Worm (Caenorhabditis elegans) whole organism, mixed stage, embryonic: ENCODE measurements around the gene C55A6.10.

ENCODE experiments used
- M03D4.4 ChIP-seq: sonication (generic microtip); optimal IDR thresholded peaks from 2 replicates; lab custom pipeline; 2017; ENCODE audit warnings: mild to moderate bottlenecking, missing genetic modification characterization, missing compliant biosample characterization
- bed-3 ChIP-seq: fragments of 200-800 bp; sonication (Bioruptor generic); optimal IDR thresholded peaks from 3 replicates; lab custom pipeline; 2018; ENCODE audit warnings: mild to moderate bottlenecking, missing genetic modification characterization, moderate library complexity, missing compliant biosample characterization
- ceh-39 ChIP-seq: fragments of 150-350 bp; optimal IDR thresholded peaks from 2 replicates; lab custom pipeline; 2014; ENCODE audit warnings: missing biosample characterization, missing genetic modification characterization
- ceh-43 ChIP-seq: fragments of 200-800 bp; sonication (Bioruptor generic); optimal IDR thresholded peaks from 2 replicates; lab custom pipeline; 2018; ENCODE audit warnings: mild to moderate bottlenecking, missing genetic modification characterization, moderate library complexity, missing compliant biosample characterization
- ceh-83 ChIP-seq: fragments of 200-800 bp; sonication (Bioruptor generic); optimal IDR thresholded peaks from 2 replicates; lab custom pipeline; 2018; ENCODE audit warnings: mild to moderate bottlenecking, missing genetic modification characterization, missing compliant biosample characterization
- ces-1 ChIP-seq: fragments of 150-350 bp; optimal IDR thresholded peaks from 2 replicates; lab custom pipeline; 2014; ENCODE audit warnings: missing biosample characterization, missing genetic modification reagents, missing genetic modification characterization
- cnd-1 ChIP-seq: fragments of 200-800 bp; sonication (Bioruptor generic); optimal IDR thresholded peaks from 2 replicates; lab custom pipeline; 2018; ENCODE audit warnings: mild to moderate bottlenecking, missing genetic modification characterization, missing compliant biosample characterization
- drap-1 ChIP-seq: fragments of 200-800 bp; sonication (Bioruptor generic); optimal IDR thresholded peaks from 3 replicates; lab custom pipeline; 2018; ENCODE audit warnings: mild to moderate bottlenecking, missing genetic modification characterization, missing compliant biosample characterization
- elt-1 ChIP-seq: sonication (generic microtip); optimal IDR thresholded peaks from 2 replicates; lab custom pipeline; 2017; ENCODE audit warnings: missing genetic modification characterization, mild to moderate bottlenecking, missing compliant biosample characterization, antibody characterized with exemption, moderate library complexity, borderline replicate concordance; ENCODE audit not compliant: insufficient read depth
- elt-3 ChIP-seq: fragments of 150-350 bp; optimal IDR thresholded peaks from 2 replicates; lab custom pipeline; 2014; ENCODE audit warnings: missing biosample characterization, missing genetic modification characterization
- flh-1 ChIP-seq: fragments of 200-800 bp; sonication (Bioruptor generic); optimal IDR thresholded peaks from 2 replicates; lab custom pipeline; 2018; ENCODE audit warnings: mild to moderate bottlenecking, missing genetic modification characterization, moderate library complexity, missing compliant biosample characterization
- ham-2 ChIP-seq: fragments of 200-800 bp; sonication (Bioruptor generic); optimal IDR thresholded peaks from 2 replicates; lab custom pipeline; 2018; ENCODE audit warnings: mild to moderate bottlenecking, missing genetic modification characterization, missing compliant biosample characterization
- hlh-1 ChIP-seq: fragments of 150-350 bp; optimal IDR thresholded peaks from 2 replicates; lab custom pipeline; 2014; ENCODE audit warnings: missing biosample characterization, missing genetic modification reagents, missing genetic modification characterization
- lin-13 ChIP-seq: fragments of 150-350 bp; optimal IDR thresholded peaks from 2 replicates; lab custom pipeline; 2014; ENCODE audit warnings: missing biosample characterization, missing genetic modification characterization
- lin-32 ChIP-seq: fragments of 200-800 bp; sonication (Bioruptor generic); optimal IDR thresholded peaks from 2 replicates; lab custom pipeline; 2018; ENCODE audit warnings: mild to moderate bottlenecking, missing genetic modification characterization, missing compliant biosample characterization
- lsy-2 ChIP-seq: fragments of 150-350 bp; optimal IDR thresholded peaks from 2 replicates; lab custom pipeline; 2014; ENCODE audit warnings: missing biosample characterization, missing genetic modification characterization
- mab-5 ChIP-seq: fragments of 150-350 bp; optimal IDR thresholded peaks from 2 replicates; lab custom pipeline; 2014; ENCODE audit warnings: missing biosample characterization, missing genetic modification characterization
- mep-1 ChIP-seq: fragments of 150-350 bp; optimal IDR thresholded peaks from 2 replicates; lab custom pipeline; 2017; ENCODE audit warnings: missing biosample characterization, missing genetic modification reagents, missing genetic modification characterization, inconsistent platforms
- mls-2 ChIP-seq: sonication (generic microtip); optimal IDR thresholded peaks from 2 replicates; lab custom pipeline; 2016; ENCODE audit warnings: mild to moderate bottlenecking, missing genetic modification characterization, moderate library complexity, missing compliant biosample characterization
- nhr-12 ChIP-seq: fragments of 150-350 bp; optimal IDR thresholded peaks from 2 replicates; lab custom pipeline; 2014; ENCODE audit warnings: missing biosample characterization, missing genetic modification characterization
- nhr-2 ChIP-seq: fragments of 150-350 bp; optimal IDR thresholded peaks from 2 replicates; lab custom pipeline; 2014; ENCODE audit warnings: missing biosample characterization, missing genetic modification characterization
- nhr-237 ChIP-seq: fragments of 150-350 bp; optimal IDR thresholded peaks from 2 replicates; lab custom pipeline; 2014; ENCODE audit warnings: missing biosample characterization, missing genetic modification characterization
- nhr-28 ChIP-seq: fragments of 150-350 bp; optimal IDR thresholded peaks from 2 replicates; lab custom pipeline; 2014; ENCODE audit warnings: missing biosample characterization, missing genetic modification characterization
- nhr-76 ChIP-seq: sonication (generic microtip); optimal IDR thresholded peaks from 2 replicates; lab custom pipeline; 2017; ENCODE audit warnings: missing biosample characterization, missing genetic modification characterization
- pha-4 ChIP-seq: fragments of 150-350 bp; optimal IDR thresholded peaks from 2 replicates; lab custom pipeline; 2018; ENCODE audit warnings: missing biosample characterization, missing genetic modification reagents, missing genetic modification characterization
- sem-2 ChIP-seq: fragments of 200-800 bp; sonication (Bioruptor generic); optimal IDR thresholded peaks from 2 replicates; lab custom pipeline; 2018; ENCODE audit warnings: mild to moderate bottlenecking, missing genetic modification characterization, missing compliant biosample characterization
- snpc-4 ChIP-seq: fragments of 150-350 bp; optimal IDR thresholded peaks from 2 replicates; lab custom pipeline; 2014; ENCODE audit warnings: missing biosample characterization, missing genetic modification characterization
- sptf-1 ChIP-seq: sonication (generic microtip); optimal IDR thresholded peaks from 2 replicates; lab custom pipeline; 2017; ENCODE audit warnings: mild to moderate bottlenecking, missing genetic modification characterization, moderate library complexity, missing compliant biosample characterization
- tbx-8 ChIP-seq: fragments of 200-800 bp; sonication (Bioruptor generic); optimal IDR thresholded peaks from 2 replicates; lab custom pipeline; 2018; ENCODE audit warnings: mild to moderate bottlenecking, missing genetic modification characterization, moderate library complexity, missing compliant biosample characterization
- unc-120 ChIP-seq: sonication (generic microtip); optimal IDR thresholded peaks from 2 replicates; lab custom pipeline; 2017; ENCODE audit warnings: missing genetic modification characterization, missing compliant biosample characterization; ENCODE audit not compliant: poor library complexity, severe bottlenecking
- unc-39 ChIP-seq: fragments of 150-350 bp; optimal IDR thresholded peaks from 2 replicates; lab custom pipeline; 2014; ENCODE audit warnings: missing biosample characterization, missing genetic modification characterization
- unc-62 ChIP-seq: fragments of 150-350 bp; optimal IDR thresholded peaks from 2 replicates; lab custom pipeline; 2014; ENCODE audit warnings: missing biosample characterization, missing genetic modification reagents, missing genetic modification characterization
- zip-8 ChIP-seq: fragments of 150-350 bp; optimal IDR thresholded peaks from 2 replicates; lab custom pipeline; 2014; ENCODE audit warnings: missing biosample characterization, missing genetic modification characterization
- ztf-11 ChIP-seq: fragments of 150-350 bp; optimal IDR thresholded peaks from 2 replicates; lab custom pipeline; 2014; ENCODE audit warnings: missing biosample characterization, missing genetic modification characterization

The C55A6.10 gene

DNA sequence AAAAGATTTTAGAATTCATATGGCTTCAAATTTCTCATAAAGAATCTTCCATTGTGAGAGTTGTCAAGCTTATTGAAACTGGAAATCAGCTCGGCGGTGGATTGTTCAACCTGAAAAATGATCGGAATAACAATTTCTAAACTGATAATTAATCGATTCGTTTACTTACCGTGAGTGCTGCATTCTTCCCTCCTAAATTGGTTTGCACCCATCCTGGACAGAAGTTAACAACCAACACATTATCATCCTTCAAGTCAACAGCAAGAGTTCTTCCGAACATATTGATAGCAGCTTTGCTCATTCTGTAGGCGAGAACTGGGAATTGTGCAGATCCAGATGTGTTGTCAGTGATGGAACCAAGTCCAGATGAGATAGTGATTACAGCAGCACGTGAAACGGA is 10.0 kb downstream of the C55A6.10 start:
- no peak for TF ChIP-seq mep-1 (tag; lab: Kevin White, UChicago)
- no peak for TF ChIP-seq ham-2 (GFP tag; lab: Kevin White, UChicago)
- no peak for TF ChIP-seq zip-8 (tag; lab: Kevin White, UChicago)
- no peak for TF ChIP-seq lsy-2 (tag; lab: Kevin White, UChicago)
- TF ChIP-seq cnd-1 (tag; lab: Kevin White, UChicago) = no peak
- TF ChIP-seq lin-32 = no peak
- no peak for TF ChIP-seq ceh-43 (GFP tag; lab: Kevin White, UChicago)
- no peak for TF ChIP-seq unc-62
- TF ChIP-seq mab-5 = no peak
- TF ChIP-seq snpc-4 (tag; lab: Kevin White, UChicago) = no peak
- TF ChIP-seq ceh-39 (tag; lab: Kevin White, UChicago) = no peak
- no peak for TF ChIP-seq unc-120 (tag; lab: Kevin White, UChicago)
- TF ChIP-seq elt-1 (tag; lab: Kevin White, UChicago) = no peak
- no peak for TF ChIP-seq ces-1 (GFP tag; lab: Kevin White, UChicago)

ce11 chrV:11516141-11516591 is 11.0 kb downstream of the C55A6.10 start, which contains the start of gene sdz-8:
Gene sdz-8 (minus strand): TSS chrV:11516191.
- TF ChIP-seq mep-1 (tag; lab: Kevin White, UChicago) (no peak), drap-1 (GFP tag; lab: Kevin White, UChicago) (no peak), nhr-76 (no peak), sptf-1 (tag; lab: Kevin White, UChicago) (no peak), pha-4 (no peak), nhr-28 (tag; lab: Kevin White, UChicago) (no peak), tbx-8 (GFP tag; lab: Kevin White, UChicago) (no peak), lsy-2 (tag; lab: Kevin White, UChicago) (no peak), lin-32 (no peak), ham-2 (GFP tag; lab: Kevin White, UChicago) (no peak), unc-39 (no peak), mab-5 (no peak), mls-2 (tag; lab: Kevin White, UChicago) (no peak), elt-1 (tag; lab: Kevin White, UChicago) (no peak), unc-120 (tag; lab: Kevin White, UChicago) (no peak), nhr-12 (tag; lab: Kevin White, UChicago) (no peak), elt-3 (no peak), zip-8 (tag; lab: Kevin White, UChicago) (no peak), cnd-1 (tag; lab: Kevin White, UChicago) (no peak), sem-2 (GFP tag; lab: Kevin White, UChicago) (no peak)

ce11 chrV:11517789-11518188 is 12.6 kb downstream of the C55A6.10 start, which contains the start of gene C55A6.4:
Gene C55A6.4 (minus strand): TSS chrV:11517889.
- no peak for TF ChIP-seq ztf-11 (tag; lab: Kevin White, UChicago)
- no peak for TF ChIP-seq elt-3
- no peak for TF ChIP-seq flh-1 (GFP tag; lab: Kevin White, UChicago)

ce11 chrV:11520215-11520614 is 15.1 kb downstream of the C55A6.10 start, which contains the start of the genes C55A6.11 and C55A6.7:
Gene C55A6.11 (plus strand): TSS chrV:11520515.
Gene C55A6.7 (minus strand): TSS chrV:11520530.
- TF ChIP-seq lsy-2 (tag; lab: Kevin White, UChicago) (no peak), unc-120 (tag; lab: Kevin White, UChicago) (no peak), zip-8 (tag; lab: Kevin White, UChicago) (no peak), snpc-4 (tag; lab: Kevin White, UChicago) (no peak), M03D4.4 (tag; lab: Kevin White, UChicago) (no peak), tbx-8 (GFP tag; lab: Kevin White, UChicago) (no peak), mep-1 (tag; lab: Kevin White, UChicago) (no peak)
- TF ChIP-seq, all 35 proteins: peak for 0

DNA sequence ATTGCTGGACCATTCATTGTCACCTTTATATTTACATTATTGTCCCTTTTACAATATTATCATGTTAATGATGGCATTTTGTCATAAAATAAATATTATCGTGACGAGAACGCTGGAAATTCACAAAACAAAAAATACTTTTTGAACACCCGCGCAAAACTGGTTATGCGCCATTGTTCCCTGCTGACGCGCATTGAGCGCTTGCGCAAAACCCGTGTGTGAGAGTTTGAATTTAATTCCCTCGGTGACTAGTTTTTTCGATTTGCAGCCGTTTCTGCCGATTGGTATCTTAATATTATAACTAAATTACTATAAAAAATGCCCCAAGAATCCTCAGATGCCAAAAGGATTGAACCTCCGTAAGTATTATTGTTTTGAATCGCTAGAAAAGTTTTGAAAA is 16.3 kb downstream of the C55A6.10 start, which contains the start of gene pafo-1:
TSS of gene pafo-1 (plus strand) at position 256 of the 400 bp plus-strand sequence.
- TF ChIP-seq sem-2 (GFP tag; lab: Kevin White, UChicago) (peak; percentile 32), nhr-12 (tag; lab: Kevin White, UChicago) (no peak), cnd-1 (tag; lab: Kevin White, UChicago) (peak; percentile 47), elt-3 (no peak), mep-1 (tag; lab: Kevin White, UChicago) (peak; percentile 80), nhr-237 (tag; lab: Kevin White, UChicago) (peak; percentile 74), pha-4 (peak; percentile 70), ceh-83 (GFP tag; lab: Kevin White, UChicago) (peak; percentile 19), lsy-2 (tag; lab: Kevin White, UChicago) (peak; percentile 75), snpc-4 (tag; lab: Kevin White, UChicago) (no peak), hlh-1 (tag; lab: Kevin White, UChicago) (peak; percentile 57), nhr-2 (tag; lab: Kevin White, UChicago) (no peak), lin-13 (tag; lab: Kevin White, UChicago) (peak; percentile 87), flh-1 (GFP tag; lab: Kevin White, UChicago) (no peak), ceh-39 (tag; lab: Kevin White, UChicago) (peak; percentile 20), drap-1 (GFP tag; lab: Kevin White, UChicago) (peak; percentile 49), unc-62 (no peak), ces-1 (GFP tag; lab: Kevin White, UChicago) (no peak), ham-2 (GFP tag; lab: Kevin White, UChicago) (no peak), M03D4.4 (tag; lab: Kevin White, UChicago) (peak; percentile 76), ceh-43 (GFP tag; lab: Kevin White, UChicago) (peak; percentile 44), unc-120 (tag; lab: Kevin White, UChicago) (peak; percentile 28), bed-3 (GFP tag; lab: Kevin White, UChicago) (no peak), zip-8 (tag; lab: Kevin White, UChicago) (no peak), tbx-8 (GFP tag; lab: Kevin White, UChicago) (peak; percentile 43)
